Fruit fly (Drosophila melanogaster): ENCODE measurements around the gene CG12728.
A peak's percentile ranks its signal among the peaks of the same experiment; 100 is the strongest.

CG12728 gene

dm6 chrX:5981410-5981809 lies 39.0 kb downstream of the CG12728 start:
- TF ChIP-seq pan (optimal IDR thresholded peaks at IDR 0.05) (no peak), Rel (GFP tag; optimal IDR thresholded peaks at IDR 0.05) (no peak), Rel (tag; optimal IDR thresholded peaks at IDR 0.05) (no peak), CG9705 (GFP tag; optimal IDR thresholded peaks at IDR 0.05) (no peak), Hnf4 (GFP tag; optimal IDR thresholded peaks at IDR 0.05) (no peak), Vsx2 (GFP tag; optimal IDR thresholded peaks at IDR 0.05; ENCODE audit: partially characterized antibody) (no peak), Dif (GFP tag; optimal IDR thresholded peaks at IDR 0.05; ENCODE audit: partially characterized antibody) (no peak), foxo (GFP tag; optimal IDR thresholded peaks at IDR 0.05) (no peak), Mio (GFP tag; optimal IDR thresholded peaks at IDR 0.05) (no peak), rgr (GFP tag; optimal IDR thresholded peaks at IDR 0.05) (no peak), jim (GFP tag; optimal IDR thresholded peaks at IDR 0.05) (no peak), N (GFP tag; optimal IDR thresholded peaks at IDR 0.05) (no peak)

dm6 chrX:5983390-5983789 lies 41.0 kb downstream of the CG12728 start:
- no peak for TF ChIP-seq fru (GFP tag; optimal IDR thresholded peaks at IDR 0.05)
- TF ChIP-seq HLH106 (tag; optimal IDR thresholded peaks at IDR 0.05) = no peak
- no peak for TF ChIP-seq br (GFP tag; optimal IDR thresholded peaks at IDR 0.05)
- no peak for TF ChIP-seq Sp1 (GFP tag; optimal IDR thresholded peaks at IDR 0.05)
- no peak for TF ChIP-seq Abd-B (GFP tag; optimal IDR thresholded peaks at IDR 0.05)
- TF ChIP-seq Dfd (GFP tag; optimal IDR thresholded peaks at IDR 0.05) = no peak
- TF ChIP-seq Hr83 (GFP tag; optimal IDR thresholded peaks at IDR 0.05; ENCODE audit: poor library complexity, severe bottlenecking) = no peak
- TF ChIP-seq jim (GFP tag; optimal IDR thresholded peaks at IDR 0.05) = no peak
- TF ChIP-seq dmrt93B (GFP tag; optimal IDR thresholded peaks at IDR 0.05) = no peak
- TF ChIP-seq Rel (GFP tag; optimal IDR thresholded peaks at IDR 0.05) = no peak
- TF ChIP-seq Rel (tag; optimal IDR thresholded peaks at IDR 0.05) = no peak
- TF ChIP-seq Jra (GFP tag; optimal IDR thresholded peaks at IDR 0.05) = no peak
- no peak for TF ChIP-seq brk (GFP tag; optimal IDR thresholded peaks at IDR 0.05)
- no peak for TF ChIP-seq N (GFP tag; optimal IDR thresholded peaks at IDR 0.05)
- TF ChIP-seq tai (GFP tag; optimal IDR thresholded peaks at IDR 0.05) = no peak
- no peak for TF ChIP-seq pan (optimal IDR thresholded peaks at IDR 0.05)
- TF ChIP-seq foxo (GFP tag; optimal IDR thresholded peaks at IDR 0.05) = no peak
- no peak for TF ChIP-seq Dif (GFP tag; optimal IDR thresholded peaks at IDR 0.05; ENCODE audit: partially characterized antibody)
- TF ChIP-seq sv (GFP tag; optimal IDR thresholded peaks at IDR 0.05) = no peak
- TF ChIP-seq Mio (GFP tag; optimal IDR thresholded peaks at IDR 0.05) = no peak

dm6 chrX:5987362-5987761 lies 45.0 kb downstream of the CG12728 start:
- TF ChIP-seq N (GFP tag; optimal IDR thresholded peaks at IDR 0.05) (no peak), sv (GFP tag; optimal IDR thresholded peaks at IDR 0.05) (no peak), Dif (GFP tag; optimal IDR thresholded peaks at IDR 0.05; ENCODE audit: partially characterized antibody) (no peak), CG32264 (GFP tag; optimal IDR thresholded peaks at IDR 0.05) (no peak), Hnf4 (GFP tag; optimal IDR thresholded peaks at IDR 0.05) (no peak), CrebA (GFP tag; optimal IDR thresholded peaks at IDR 0.05; ENCODE audit: borderline replicate concordance) (no peak), rgr (GFP tag; optimal IDR thresholded peaks at IDR 0.05) (no peak), ey (GFP tag; optimal IDR thresholded peaks at IDR 0.05) (no peak), Dfd (GFP tag; optimal IDR thresholded peaks at IDR 0.05) (no peak), HLH106 (tag; optimal IDR thresholded peaks at IDR 0.05) (no peak), dl (GFP tag; optimal IDR thresholded peaks at IDR 0.05; ENCODE audit: insufficient read depth in 1 of 2, partially characterized antibody in 2 of 2) (no peak), Hr78 (GFP tag; optimal IDR thresholded peaks at IDR 0.05) (no peak), jim (GFP tag; optimal IDR thresholded peaks at IDR 0.05) (no peak), usp (GFP tag; optimal IDR thresholded peaks at IDR 0.05) (no peak), Hr83 (GFP tag; optimal IDR thresholded peaks at IDR 0.05; ENCODE audit: poor library complexity, severe bottlenecking) (no peak), Vsx2 (GFP tag; optimal IDR thresholded peaks at IDR 0.05; ENCODE audit: partially characterized antibody) (no peak), pan (optimal IDR thresholded peaks at IDR 0.05) (no peak), Mio (GFP tag; optimal IDR thresholded peaks at IDR 0.05) (no peak), OdsH (GFP tag; optimal IDR thresholded peaks at IDR 0.05) (no peak)

dm6 chrX:5988088-5988987 lies 45.9 kb downstream of the CG12728 start, which contains the start of gene CG5966:
Gene CG5966 (plus strand): TSS chrX:5988791.
- TF ChIP-seq CG32264 (GFP tag; optimal IDR thresholded peaks at IDR 0.05) = no peak
- no peak for TF ChIP-seq sage (GFP tag; optimal IDR thresholded peaks at IDR 0.05)
- TF ChIP-seq Sp1 (GFP tag; optimal IDR thresholded peaks at IDR 0.05) = no peak
- TF ChIP-seq lola (GFP tag; optimal IDR thresholded peaks at IDR 0.05) = no peak
- no peak for TF ChIP-seq Rel (GFP tag; optimal IDR thresholded peaks at IDR 0.05)
- TF ChIP-seq Rel (tag; optimal IDR thresholded peaks at IDR 0.05) = no peak
- no peak for TF ChIP-seq foxo (GFP tag; optimal IDR thresholded peaks at IDR 0.05)
- TF ChIP-seq Hnf4 (GFP tag; optimal IDR thresholded peaks at IDR 0.05) = peak; percentile 57
- TF ChIP-seq OdsH (GFP tag; optimal IDR thresholded peaks at IDR 0.05) = no peak
- TF ChIP-seq woc (GFP tag; optimal IDR thresholded peaks at IDR 0.05) = peak; percentile 20
- peak; percentile 70 for TF ChIP-seq Myc (optimal IDR thresholded peaks at IDR 0.05)
- TF ChIP-seq h (GFP tag; optimal IDR thresholded peaks at IDR 0.05) = peak; percentile 35
- no peak for TF ChIP-seq Dfd (GFP tag; optimal IDR thresholded peaks at IDR 0.05)
- no peak for TF ChIP-seq Hr83 (GFP tag; optimal IDR thresholded peaks at IDR 0.05; ENCODE audit: poor library complexity, severe bottlenecking)
- no peak for TF ChIP-seq br (GFP tag; optimal IDR thresholded peaks at IDR 0.05)
- TF ChIP-seq Dif (GFP tag; optimal IDR thresholded peaks at IDR 0.05; ENCODE audit: partially characterized antibody) = no peak
